Worm (Caenorhabditis elegans) whole organism, L1 larva: ENCODE results near the gene klo-1.
A peak's percentile ranks its signal among the peaks of the same experiment; 100 is the strongest.

Source experiments
- alr-1 ChIP-seq: fragments of 200-800 bp; sonication (Bioruptor generic); optimal IDR thresholded peaks from 2 replicates; lab custom pipeline; 2018; ENCODE audit warnings: borderline replicate concordance, mild to moderate bottlenecking, missing genetic modification characterization, missing compliant biosample characterization
- fkh-10 ChIP-seq: sonication (generic microtip); optimal IDR thresholded peaks from 2 replicates; lab custom pipeline; 2017; ENCODE audit warnings: missing biosample characterization, missing genetic modification reagents, missing genetic modification characterization
- fkh-8 ChIP-seq: sonication (generic microtip); optimal IDR thresholded peaks from 2 replicates; lab custom pipeline; 2016; ENCODE audit warnings: mild to moderate bottlenecking, missing genetic modification characterization, missing compliant biosample characterization
- mdl-1 ChIP-seq, 2 experiments: fragments of 150-350 bp; optimal IDR thresholded peaks; 2 replicates each; lab custom pipeline; 2014 to 2017; ENCODE audit warnings: missing biosample characterization in 2 of 2, missing genetic modification characterization in 2 of 2, inconsistent platforms in 1 of 2
- mep-1 ChIP-seq: fragments of 150-350 bp; optimal IDR thresholded peaks from 2 replicates; lab custom pipeline; 2014; ENCODE audit warnings: missing biosample characterization, missing genetic modification characterization
- snpc-4 ChIP-seq: fragments of 150-350 bp; optimal IDR thresholded peaks from 2 replicates; lab custom pipeline; 2014; ENCODE audit warnings: missing biosample characterization, missing genetic modification characterization
- tlp-1 ChIP-seq: fragments of 150-350 bp; optimal IDR thresholded peaks from 2 replicates; lab custom pipeline; 2014; ENCODE audit warnings: missing biosample characterization, missing genetic modification characterization
- unc-130 ChIP-seq: fragments of 150-350 bp; optimal IDR thresholded peaks from 2 replicates; lab custom pipeline; 2017; ENCODE audit warnings: missing biosample characterization, missing genetic modification characterization, inconsistent platforms

DNA sequence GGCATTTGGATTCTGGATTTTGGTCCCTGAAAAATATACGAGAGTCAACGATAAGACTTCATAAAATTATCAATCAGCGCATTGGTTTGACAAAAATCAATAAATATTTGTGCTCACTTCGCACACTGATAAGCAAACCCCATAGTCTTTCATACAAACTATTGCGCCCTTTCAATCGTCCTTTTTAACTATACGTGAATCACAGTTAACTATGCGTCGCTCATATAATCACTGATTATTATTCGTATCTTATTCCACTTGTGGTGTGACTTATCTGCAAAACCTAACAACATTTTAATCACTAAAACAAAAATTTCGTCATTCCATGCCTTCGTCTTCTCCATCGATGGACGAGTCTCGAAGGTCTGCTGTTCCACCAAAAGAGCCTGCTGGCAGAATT, 37.2 kb downstream of the klo-1 start, which contains the start of gene nhr-8:
- TF ChIP-seq tlp-1 (peak; percentile 21), mdl-1 (tag; optimal IDR thresholded peaks at IDR 0.05; lab: Kevin White, UChicago) (no peak), mep-1 (tag; lab: Kevin White, UChicago) (no peak), fkh-10 (GFP tag; lab: Kevin White, UChicago) (no peak), snpc-4 (tag; lab: Kevin White, UChicago) (no peak), fkh-8 (tag; lab: Kevin White, UChicago) (no peak), alr-1 (tag; lab: Kevin White, UChicago) (no peak), unc-130 (tag; lab: Kevin White, UChicago) (no peak)
